Worm (Caenorhabditis elegans) whole organism, L4/young adult: ENCODE results near the gene sma-1.

Source experiments
- W03F9.2 ChIP-seq: fragments of 150-350 bp; optimal IDR thresholded peaks from 2 replicates; lab custom pipeline; 2014; ENCODE audit warnings: missing biosample characterization, missing genetic modification characterization
- dao-5 ChIP-seq: sonication (generic microtip); optimal IDR thresholded peaks from 2 replicates; lab custom pipeline; 2016; ENCODE audit warnings: missing genotype, missing genetic modification characterization, moderate library complexity, missing compliant biosample characterization
- him-1 ChIP-seq: sonication (generic microtip); optimal IDR thresholded peaks from 2 replicates; lab custom pipeline; 2016; ENCODE audit warnings: missing genotype, missing genetic modification reagents, missing genetic modification characterization, missing compliant biosample characterization

sma-1 gene

DNA sequence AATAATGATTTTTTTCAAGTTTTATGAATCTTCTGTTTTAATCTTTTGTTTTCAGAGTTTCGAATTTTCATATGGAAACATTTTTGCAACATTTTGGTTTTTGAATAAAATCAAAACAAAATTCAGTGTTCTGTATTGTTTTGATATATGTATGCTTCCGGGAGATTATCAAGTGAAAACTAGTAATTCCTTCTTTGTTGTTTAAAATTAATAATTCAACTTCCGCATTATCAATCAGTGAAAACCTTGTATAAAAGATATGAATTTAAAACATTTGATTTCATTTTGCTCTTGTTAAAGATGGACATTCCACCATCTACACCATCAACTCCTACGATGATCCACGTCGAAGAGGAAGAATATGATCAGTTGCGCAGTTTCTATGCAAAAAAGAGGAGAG, 19.5 kb upstream of the sma-1 start, which contains the start of gene sulp-5:
Gene sulp-5 (plus strand): TSS at position 301 of the 400 bp plus-strand sequence.
- TF ChIP-seq W03F9.2 (no peak), dao-5 (no peak)

DNA sequence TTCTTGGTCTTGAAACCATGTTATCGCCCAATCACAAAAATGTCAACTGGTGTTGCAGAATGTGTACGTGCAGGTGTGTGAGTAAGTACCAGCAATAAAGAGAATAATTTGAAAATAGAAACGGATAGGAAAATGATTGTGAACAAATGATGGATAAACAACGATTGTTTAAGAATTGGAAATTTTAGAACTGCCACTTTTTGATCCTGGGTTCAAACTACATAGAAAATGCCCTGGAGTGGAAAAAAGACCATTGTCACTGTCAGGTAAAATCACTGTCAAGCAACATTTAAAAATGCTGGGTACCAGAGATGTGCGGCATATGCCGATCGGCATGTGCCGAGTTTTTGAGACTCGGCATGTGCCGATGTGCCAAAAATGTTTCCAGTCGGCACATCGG, 16.0 kb upstream of the sma-1 start:
- no peak for TF ChIP-seq W03F9.2
- TF ChIP-seq him-1 (tag; lab: Kevin White, UChicago), result no peak
- no peak for TF ChIP-seq dao-5

DNA sequence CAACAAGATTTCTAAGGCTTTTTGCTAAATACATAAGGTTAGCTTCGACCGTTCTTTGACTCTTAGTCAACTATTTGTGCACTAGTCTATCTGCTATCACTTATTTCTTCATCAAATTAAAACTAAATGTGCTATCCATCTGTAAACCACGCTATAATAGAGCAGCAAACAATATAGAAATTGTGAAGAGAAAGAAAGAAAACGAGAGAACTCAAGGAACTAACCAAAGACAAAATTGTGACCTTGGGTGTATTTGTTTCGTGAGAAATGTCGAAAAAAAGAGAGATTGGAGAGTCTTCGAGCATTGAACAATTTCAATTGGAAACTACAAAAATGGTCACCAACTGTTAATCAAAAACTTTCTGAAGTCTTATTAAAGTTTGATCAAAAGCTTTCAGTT, 14.2 kb upstream of the sma-1 start:
- TF ChIP-seq dao-5 (no peak), W03F9.2 (no peak), him-1 (tag; lab: Kevin White, UChicago) (no peak)

- no peak for TF ChIP-seq dao-5
- TF ChIP-seq him-1 (tag; lab: Kevin White, UChicago), result no peak
- TF ChIP-seq W03F9.2, result no peak
Measured at ce11 chrV:11885939-11886338, 13.3 kb upstream of the sma-1 start.

DNA sequence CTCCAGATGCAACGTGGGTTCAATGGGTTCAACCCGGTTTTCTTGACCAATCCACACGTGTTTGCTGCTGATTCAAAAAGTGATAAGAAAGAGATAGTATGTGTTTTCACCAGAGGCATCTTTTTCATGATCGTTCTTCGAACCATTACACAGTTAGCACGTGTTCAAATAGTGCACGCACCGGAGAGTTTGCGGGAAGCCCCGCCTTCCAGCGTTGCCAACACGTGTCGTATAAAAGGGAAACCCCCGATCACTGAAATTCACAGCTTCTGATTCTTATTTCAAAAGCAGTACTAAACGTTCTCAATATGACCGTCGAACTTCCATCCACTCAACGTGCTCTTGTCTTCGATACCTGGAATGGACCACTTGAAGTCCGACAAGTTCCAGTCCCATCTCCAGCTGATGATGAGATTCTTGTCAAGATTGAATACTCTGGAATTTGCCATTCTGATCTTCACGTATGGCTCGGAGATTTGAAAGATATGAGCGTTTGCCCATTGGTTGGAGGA, 11.2 kb upstream of the sma-1 start, which contains the start of gene adh-1:
Gene adh-1 (plus strand): TSS at position 261 of the 512 bp plus-strand sequence.
- TF ChIP-seq W03F9.2 (no peak), dao-5 (no peak), him-1 (tag; lab: Kevin White, UChicago) (no peak)

- TF ChIP-seq dao-5 (no peak), W03F9.2 (no peak), him-1 (tag; lab: Kevin White, UChicago) (no peak)
Measured at ce11 chrV:11888656-11889055, 10.6 kb upstream of the sma-1 start.

- TF ChIP-seq him-1 (tag; lab: Kevin White, UChicago) (no peak), W03F9.2 (no peak), dao-5 (no peak)
Measured at ce11 chrV:11889115-11889935, 9.9 kb upstream of the sma-1 start.

- TF ChIP-seq dao-5 (no peak), W03F9.2 (no peak), him-1 (tag; lab: Kevin White, UChicago) (no peak)
Measured at ce11 chrV:11891143-11891862, 7.9 kb upstream of the sma-1 start, which contains the start of the genes sodh-2 and srx-76. TSS of gene sodh-2 (minus strand) at chrV:11891243. TSS of gene srx-76 (plus strand) at chrV:11891812.

- TF ChIP-seq him-1 (tag; lab: Kevin White, UChicago), result no peak
- no peak for TF ChIP-seq W03F9.2
- no peak for TF ChIP-seq dao-5
Measured at ce11 chrV:11893975-11894374, 5.3 kb upstream of the sma-1 start, which contains the start of gene K12G11.6. TSS of gene K12G11.6 (plus strand) at chrV:11894331.

DNA sequence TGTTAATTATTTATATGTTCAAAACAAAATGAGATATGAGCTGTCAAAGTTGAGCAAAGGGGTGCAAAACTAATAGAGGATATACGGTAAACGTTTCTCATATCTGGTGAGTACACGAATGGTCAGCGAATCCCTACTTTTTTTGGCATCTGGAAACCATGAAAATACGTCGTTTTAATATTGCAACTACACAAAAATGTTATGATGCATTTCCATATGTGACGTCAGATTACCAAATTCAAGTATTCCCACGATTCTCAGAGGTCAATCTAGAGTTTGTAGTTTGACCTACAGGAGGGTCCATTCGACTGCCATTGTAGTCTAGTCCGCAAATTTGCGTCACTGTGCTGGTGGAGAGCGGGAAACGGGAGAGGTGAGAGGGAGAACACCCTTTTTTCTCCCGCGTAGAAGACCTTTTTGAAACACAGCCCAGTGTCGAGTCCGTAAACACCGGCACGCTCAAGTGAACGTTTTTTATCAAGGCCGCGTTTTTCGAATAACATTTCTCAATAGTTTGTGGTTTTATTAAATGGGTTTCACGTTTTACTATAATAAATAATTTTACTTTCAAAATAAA, 2.8 kb upstream of the sma-1 start:
- TF ChIP-seq dao-5 (no peak), him-1 (tag; lab: Kevin White, UChicago) (no peak), W03F9.2 (no peak)

DNA sequence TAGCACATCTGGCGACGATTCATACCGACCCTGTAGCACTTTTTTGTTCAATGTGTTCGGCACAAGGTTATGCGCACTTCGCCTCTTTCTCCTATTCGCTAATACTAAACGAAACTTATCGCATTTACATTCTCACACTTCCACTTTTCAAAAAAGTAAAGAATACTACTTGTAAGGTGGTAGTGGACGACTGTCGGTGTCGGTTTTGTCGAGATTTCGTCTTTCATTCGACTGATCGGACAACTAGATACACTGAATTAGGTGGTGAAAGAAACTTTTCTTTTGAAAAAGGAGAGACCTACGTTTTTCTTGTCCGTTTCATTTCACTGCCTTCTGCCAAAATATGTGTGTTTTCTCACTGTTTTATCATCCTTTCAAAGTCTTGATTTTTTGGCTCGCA, 1.6 kb upstream of the sma-1 start:
- TF ChIP-seq dao-5 (no peak), W03F9.2 (no peak), him-1 (tag; lab: Kevin White, UChicago) (no peak)

DNA sequence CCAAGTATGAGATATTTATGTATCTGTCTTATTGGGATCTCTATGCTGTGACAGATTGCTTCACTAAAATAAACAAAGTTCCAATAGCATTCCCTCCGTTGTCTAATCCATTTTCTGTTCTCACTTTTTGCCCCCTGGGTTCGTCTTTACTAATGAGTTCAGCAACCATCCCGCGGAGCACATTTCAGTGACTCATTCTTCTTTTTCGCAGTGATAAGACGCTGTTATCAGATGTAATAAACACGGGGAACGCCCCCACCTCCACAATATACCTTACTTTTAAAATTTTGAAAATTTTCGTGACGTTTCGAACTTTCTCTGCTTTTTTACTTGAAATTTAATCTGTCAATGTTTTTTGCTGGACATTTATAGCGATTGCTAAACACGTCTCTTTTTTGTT, 878 bp downstream of the sma-1 start:
- TF ChIP-seq W03F9.2 (no peak), him-1 (tag; lab: Kevin White, UChicago) (no peak), dao-5 (no peak)

DNA sequence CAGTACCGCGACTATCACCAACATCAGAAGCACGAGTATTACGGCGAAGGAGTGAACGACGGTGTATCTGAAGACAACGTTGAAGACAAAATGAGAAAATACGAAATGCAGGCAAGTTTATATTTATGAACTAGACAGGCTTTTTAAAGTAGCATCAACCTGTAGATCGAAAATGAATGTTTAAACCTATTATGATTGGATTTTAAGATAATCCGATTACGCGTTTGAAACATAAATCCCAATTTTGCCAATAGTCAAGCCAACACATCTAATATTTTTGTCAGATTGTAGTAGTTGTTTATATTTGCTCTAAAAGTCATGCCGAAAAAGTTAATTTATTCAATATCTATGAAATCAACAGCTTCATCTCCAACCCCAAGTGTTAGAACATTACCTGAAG, 2.0 kb downstream of the sma-1 start:
- TF ChIP-seq W03F9.2 (no peak), dao-5 (no peak), him-1 (tag; lab: Kevin White, UChicago) (no peak)

DNA sequence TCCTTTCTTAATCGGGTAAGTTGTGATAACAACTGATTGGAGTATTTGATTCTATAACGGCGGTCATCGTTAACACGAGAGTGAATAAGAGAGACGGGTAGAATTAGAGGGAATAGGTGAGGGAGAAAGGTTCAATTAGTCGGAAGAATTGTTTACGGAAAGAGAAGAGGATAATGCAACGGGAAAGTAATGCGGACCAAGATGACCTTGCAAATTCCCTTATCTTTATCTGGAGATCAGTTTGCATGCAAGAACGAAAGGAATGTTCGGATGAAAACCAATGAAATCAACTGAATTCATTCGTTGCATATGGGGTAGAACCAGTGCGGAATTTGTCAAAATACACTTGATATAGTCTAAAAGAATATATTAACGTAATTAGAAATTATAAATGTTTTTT, 2.9 kb downstream of the sma-1 start:
- TF ChIP-seq dao-5, result no peak
- TF ChIP-seq W03F9.2, result no peak
- TF ChIP-seq him-1 (tag; lab: Kevin White, UChicago), result no peak
